Fruit fly (Drosophila melanogaster) whole organism, embryonic: Measurements from ENCODE around the gene Grx5.

ENCODE experiments used
- CG10147 ChIP-seq: fragments of 200-800 bp; sonication (Bioruptor generic); optimal IDR thresholded peaks from 2 replicates; lab custom pipeline; 2019; ENCODE audit warnings: missing biosample characterization, mild to moderate bottlenecking, missing genetic modification characterization, moderate library complexity
- CG10321 ChIP-seq: fragments of 200-800 bp; sonication (Bioruptor generic); IDR thresholded peaks from 2 replicates; pipeline ENCODE4 v1.3.6; 2022; ENCODE audit warnings: missing biosample characterization, missing genetic modification characterization
- CG11247 ChIP-seq: fragments of 200-800 bp; sonication (Bioruptor generic); IDR thresholded peaks from 2 replicates; pipeline ENCODE4 v1.3.6; 2022; ENCODE audit warnings: missing biosample characterization, missing genetic modification characterization
- CG12155 ChIP-seq: fragments of 200-800 bp; sonication (Bioruptor generic); optimal IDR thresholded peaks from 3 replicates; lab custom pipeline; 2016; ENCODE audit warnings: missing biosample characterization, missing genetic modification characterization
- CG12769 ChIP-seq: fragments of 200-800 bp; sonication (Bioruptor generic); optimal IDR thresholded peaks from 2 replicates; lab custom pipeline; 2019; ENCODE audit warnings: missing biosample characterization, mild to moderate bottlenecking, missing genetic modification characterization, moderate library complexity
- CG17385 ChIP-seq: fragments of 200-800 bp; sonication (Bioruptor generic); optimal IDR thresholded peaks from 3 replicates; lab custom pipeline; 2018; ENCODE audit warnings: missing biosample characterization, mild to moderate bottlenecking, missing genetic modification characterization
- CG17802 ChIP-seq: fragments of 200-800 bp; sonication (Bioruptor generic); optimal IDR thresholded peaks from 2 replicates; lab custom pipeline; 2018; ENCODE audit warnings: missing biosample characterization, mild to moderate bottlenecking, missing genetic modification characterization, moderate library complexity
- CG18011 ChIP-seq: fragments of 200-800 bp; sonication (Bioruptor generic); optimal IDR thresholded peaks from 2 replicates; lab custom pipeline; 2017; ENCODE audit warnings: missing biosample characterization, missing genetic modification characterization, mild to moderate bottlenecking, moderate library complexity, missing genotype
- CG33213 ChIP-seq: fragments of 200-800 bp; sonication (Bioruptor generic); optimal IDR thresholded peaks from 3 replicates; lab custom pipeline; 2016; ENCODE audit warnings: missing biosample characterization, missing genetic modification characterization
- CG33557 ChIP-seq: fragments of 200-800 bp; sonication (Bioruptor generic); optimal IDR thresholded peaks from 2 replicates; lab custom pipeline; 2019; ENCODE audit warnings: missing biosample characterization, mild to moderate bottlenecking, missing genetic modification characterization, moderate library complexity
- CG3407 ChIP-seq: fragments of 200-800 bp; sonication (Bioruptor generic); optimal IDR thresholded peaks from 2 replicates; lab custom pipeline; 2018; ENCODE audit warnings: missing biosample characterization, mild to moderate bottlenecking, missing genetic modification characterization
- CG3847 ChIP-seq: fragments of 200-800 bp; sonication (Bioruptor generic); IDR thresholded peaks from 2 replicates; pipeline ENCODE4 v1.3.6; 2022; ENCODE audit warnings: missing biosample characterization, missing genetic modification characterization
- CG6813 ChIP-seq: fragments of 200-800 bp; sonication (Bioruptor generic); optimal IDR thresholded peaks from 2 replicates; lab custom pipeline; 2017; ENCODE audit warnings: missing biosample characterization, missing genetic modification characterization, mild to moderate bottlenecking, moderate library complexity, missing genetic modification reagents
- CG9609 ChIP-seq: fragments of 200-800 bp; sonication (Bioruptor generic); optimal IDR thresholded peaks from 3 replicates; lab custom pipeline; 2016; ENCODE audit warnings: missing biosample characterization, missing genetic modification characterization
- CTCF ChIP-seq: fragments of 200-800 bp; sonication (Bioruptor generic); optimal IDR thresholded peaks from 2 replicates; lab custom pipeline; 2017; ENCODE audit warnings: missing biosample characterization, mild to moderate bottlenecking, missing genetic modification characterization, moderate library complexity
- Dad ChIP-seq: fragments of 200-800 bp; sonication (Bioruptor generic); optimal IDR thresholded peaks from 3 replicates; lab custom pipeline; 2016; ENCODE audit warnings: missing biosample characterization, missing genetic modification characterization
- Dek ChIP-seq: fragments of 200-800 bp; sonication (Bioruptor generic); optimal IDR thresholded peaks from 3 replicates; lab custom pipeline; 2019; ENCODE audit warnings: missing biosample characterization, mild to moderate bottlenecking, missing genetic modification characterization, moderate library complexity
- Doc3 ChIP-seq: fragments of 200-800 bp; sonication (Bioruptor generic); IDR thresholded peaks from 3 replicates; pipeline ENCODE4 v1.3.6; 2022; ENCODE audit warnings: missing biosample characterization, missing genetic modification characterization; ENCODE audit not compliant: partially characterized antibody
- Drgx ChIP-seq: fragments of 200-800 bp; sonication (Bioruptor generic); IDR thresholded peaks from 2 replicates; pipeline ENCODE4 v1.3.6; 2022; ENCODE audit warnings: missing biosample characterization, missing genetic modification characterization
- Ets97D ChIP-seq: fragments of 200-800 bp; sonication (Bioruptor generic); optimal IDR thresholded peaks from 3 replicates; lab custom pipeline; 2016; ENCODE audit warnings: missing biosample characterization, missing genetic modification characterization
- Fer3 ChIP-seq: fragments of 200-800 bp; sonication (Bioruptor generic); optimal IDR thresholded peaks from 2 replicates; lab custom pipeline; 2018; ENCODE audit warnings: missing biosample characterization, mild to moderate bottlenecking, missing genetic modification characterization, moderate library complexity
- Lhr ChIP-seq: fragments of 200-800 bp; sonication (Bioruptor generic); optimal IDR thresholded peaks from 3 replicates; lab custom pipeline; 2017; ENCODE audit warnings: mild to moderate bottlenecking, missing biosample characterization, missing genetic modification reagents, missing genetic modification characterization
- Lim3 ChIP-seq: fragments of 200-800 bp; sonication (Bioruptor generic); IDR thresholded peaks from 2 replicates; pipeline ENCODE4 v1.3.6; 2022; ENCODE audit warnings: missing biosample characterization, missing genetic modification characterization
- Lpt ChIP-seq: fragments of >200 bp; optimal IDR thresholded peaks from 2 replicates; lab custom pipeline; 2018; ENCODE audit warnings: missing biosample characterization, missing genetic modification characterization
- Meics ChIP-seq: fragments of 200-800 bp; sonication (Bioruptor generic); optimal IDR thresholded peaks from 2 replicates; lab custom pipeline; 2017; ENCODE audit warnings: missing biosample characterization, mild to moderate bottlenecking, missing genetic modification characterization
- Nf-YB ChIP-seq: fragments of 200-800 bp; sonication (Bioruptor generic); optimal IDR thresholded peaks from 3 replicates; lab custom pipeline; 2019; ENCODE audit warnings: missing biosample characterization, mild to moderate bottlenecking, missing genetic modification characterization, moderate library complexity
- Vsx1 ChIP-seq: fragments of 200-800 bp; sonication (Bioruptor generic); optimal IDR thresholded peaks from 2 replicates; lab custom pipeline; 2017; ENCODE audit warnings: missing biosample characterization, mild to moderate bottlenecking, missing genetic modification characterization, missing genetic modification reagents
- cg ChIP-seq: fragments of 200-800 bp; sonication (Bioruptor generic); optimal IDR thresholded peaks from 3 replicates; lab custom pipeline; 2019; ENCODE audit warnings: missing biosample characterization, mild to moderate bottlenecking, missing genetic modification characterization, moderate library complexity
- croc ChIP-seq: fragments of 200-800 bp; sonication (Bioruptor generic); conservative IDR thresholded peaks from 3 replicates; pipeline ENCODE4 v1.3.6; 2022; ENCODE audit warnings: missing biosample characterization, missing genetic modification characterization
- dati ChIP-seq: fragments of 200-800 bp; sonication (Bioruptor generic); IDR thresholded peaks from 2 replicates; pipeline ENCODE4 v1.3.6; 2022; ENCODE audit warnings: missing biosample characterization, missing genetic modification characterization
- dysf ChIP-seq: fragments of 200-800 bp; sonication (Bioruptor generic); IDR thresholded peaks from 3 replicates; pipeline ENCODE4 v1.3.6; 2022; ENCODE audit warnings: missing biosample characterization, missing genetic modification characterization
- fd64A ChIP-seq: fragments of 200-800 bp; sonication (Bioruptor generic); optimal IDR thresholded peaks from 3 replicates; lab custom pipeline; 2018; ENCODE audit warnings: missing biosample characterization, mild to moderate bottlenecking, missing genetic modification characterization
- fru ChIP-seq: fragments of >200 bp; optimal IDR thresholded peaks from 2 replicates; lab custom pipeline; 2017
- gce ChIP-seq: fragments of 200-800 bp; sonication (Bioruptor generic); IDR thresholded peaks from 3 replicates; pipeline ENCODE4 v1.3.6; 2022; ENCODE audit warnings: missing biosample characterization, missing genetic modification characterization
- gem ChIP-seq: fragments of 200-800 bp; sonication (Bioruptor generic); optimal IDR thresholded peaks from 2 replicates; lab custom pipeline; 2019; ENCODE audit warnings: missing biosample characterization, mild to moderate bottlenecking, missing genetic modification characterization, moderate library complexity
- gsb-n ChIP-seq: fragments of 200-800 bp; sonication (Bioruptor generic); optimal IDR thresholded peaks from 3 replicates; lab custom pipeline; 2018; ENCODE audit warnings: missing biosample characterization, mild to moderate bottlenecking, missing genetic modification characterization
- insv ChIP-seq, 2 experiments: fragments of 200-800 bp; sonication (Bioruptor generic); optimal IDR thresholded peaks; 3 replicates each; lab custom pipeline; 2016 to 2018; ENCODE audit warnings: missing biosample characterization in 2 of 2, missing genetic modification characterization in 2 of 2
- kah ChIP-seq: fragments of 200-800 bp; sonication (Bioruptor generic); optimal IDR thresholded peaks from 2 replicates; lab custom pipeline; 2018; ENCODE audit warnings: missing biosample characterization, mild to moderate bottlenecking, missing genetic modification characterization
- psq ChIP-seq: fragments of 200-800 bp; sonication (Bioruptor generic); optimal IDR thresholded peaks from 2 replicates; lab custom pipeline; 2017; ENCODE audit warnings: missing biosample characterization, missing genetic modification characterization
- rib ChIP-seq: fragments of 200-800 bp; sonication (Bioruptor generic); IDR thresholded peaks from 2 replicates; pipeline ENCODE4 v1.3.6; 2022; ENCODE audit warnings: missing biosample characterization, missing genetic modification characterization
- sc ChIP-seq, 3 experiments: fragments of >200 bp in 2 of 3; fragments of 200-800 bp in 1 of 3; sonication (Bioruptor generic) in 1 of 3; optimal IDR thresholded peaks; 2 replicates in 2 of 3; 3 replicates in 1 of 3; lab custom pipeline; 2017; ENCODE audit warnings: mild to moderate bottlenecking in 1 of 3, missing biosample characterization in 1 of 3, missing genetic modification characterization in 1 of 3, missing genetic modification reagents in 1 of 3
- sens ChIP-seq: fragments of 200-800 bp; sonication (Bioruptor generic); peaks from one replicate; lab custom pipeline; 2016; ENCODE audit warnings: missing biosample characterization, missing genetic modification characterization
- sens-2 ChIP-seq: fragments of 200-800 bp; sonication (Bioruptor generic); IDR thresholded peaks from 2 replicates; pipeline ENCODE4 v1.3.6; 2022; ENCODE audit warnings: missing biosample characterization, missing genetic modification characterization
- sim ChIP-seq: fragments of 200-800 bp; sonication (Bioruptor generic); IDR thresholded peaks from 2 replicates; pipeline ENCODE4 v1.3.6; 2022; ENCODE audit warnings: missing biosample characterization, missing genetic modification characterization
- sisA ChIP-seq: fragments of 200-800 bp; sonication (Bioruptor generic); IDR thresholded peaks from 2 replicates; pipeline ENCODE4 v1.3.6; 2022; ENCODE audit warnings: missing biosample characterization, missing genetic modification characterization
- trem ChIP-seq: fragments of 200-800 bp; optimal IDR thresholded peaks from 3 replicates; lab custom pipeline; 2019; ENCODE audit warnings: missing biosample characterization, mild to moderate bottlenecking, missing genetic modification characterization, moderate library complexity
- tx ChIP-seq: fragments of 200-800 bp; sonication (Bioruptor generic); optimal IDR thresholded peaks from 2 replicates; lab custom pipeline; 2016; ENCODE audit warnings: missing biosample characterization, missing genetic modification characterization
- vfl ChIP-seq: fragments of 200-800 bp; sonication (Bioruptor generic); optimal IDR thresholded peaks from 2 replicates; lab custom pipeline; 2016; ENCODE audit warnings: missing biosample characterization, missing genetic modification characterization
- vnd ChIP-seq: fragments of 200-800 bp; sonication (Bioruptor generic); IDR thresholded peaks from 3 replicates; pipeline ENCODE4 v1.3.6; 2022; ENCODE audit warnings: missing biosample characterization, missing genetic modification characterization; ENCODE audit not compliant: partially characterized antibody
- z ChIP-seq: fragments of 200-800 bp; sonication (Bioruptor generic); IDR thresholded peaks from 3 replicates; pipeline ENCODE4 v1.3.6; 2022; ENCODE audit warnings: missing biosample characterization, missing genetic modification characterization

Gene Grx5

DNA sequence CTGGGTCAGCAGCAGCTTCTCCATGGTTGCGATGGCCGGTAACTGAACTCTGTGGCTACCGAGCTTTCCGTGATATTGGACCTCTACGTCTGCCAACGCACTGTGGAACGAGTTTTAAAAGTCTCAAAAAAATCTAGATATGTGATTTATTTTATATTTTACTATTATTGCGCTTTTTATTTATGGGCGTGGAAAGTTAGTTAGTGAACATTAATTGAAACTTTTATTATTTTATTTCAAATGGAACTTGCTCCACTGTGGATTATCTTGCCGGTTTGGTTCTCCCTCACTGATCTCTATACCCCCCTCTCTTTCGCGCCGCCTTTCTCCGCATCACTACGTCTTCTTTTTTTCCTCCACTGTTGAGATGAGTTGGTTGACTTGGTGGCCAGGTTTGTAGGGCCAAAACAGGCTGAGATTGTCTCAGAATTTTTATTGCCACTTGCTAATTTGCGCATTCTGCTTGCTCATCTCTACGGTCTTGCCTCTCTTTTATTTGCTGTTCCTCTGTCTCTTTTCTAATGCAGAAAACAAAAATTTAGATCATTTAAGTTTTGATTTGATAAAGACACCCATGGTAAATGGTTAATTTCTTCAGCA, 10.9 kb upstream of the Grx5 start, which contains the start of gene CG9522 (continued):
- TF ChIP-seq CG10147 (GFP tag; lab: Kevin White, UChicago) (peak; percentile 61), CTCF (peak; percentile 20), CG12155 (GFP tag; lab: Kevin White, UChicago) (peak; percentile 59), Fer3 (tag; lab: Kevin White, UChicago) (peak; percentile 68), Drgx (peak; percentile 82), gce (peak; percentile 67; the same call in 2 of the 3 replicates), Lim3 (0 out of 2 replicates have a peak, but pooled peaks have one; percentile 39), psq (no peak), croc (peak; percentile 64), Lpt (no peak), CG33213 (peak; percentile 30), z (no peak), Vsx1 (peak; percentile 60), sc (optimal IDR thresholded peaks at IDR 0.05; lab: Kevin White, UChicago) (no peak), sc (GFP tag; optimal IDR thresholded peaks at IDR 0.05; lab: Kevin White, UChicago) (peak; percentile 51), CG3407 (GFP tag; lab: Kevin White, UChicago) (peak; percentile 68), kah (GFP tag; lab: Kevin White, UChicago) (peak; percentile 10), CG11247 (peak; percentile 47; the same call in 1 of the 2 replicates), sens (GFP tag; lab: Kevin White, UChicago) (peak; percentile 92), trem (tag; lab: Kevin White, UChicago) (peak; percentile 68), cg (GFP tag; lab: Kevin White, UChicago) (no peak), CG17385 (GFP tag; lab: Kevin White, UChicago) (peak; percentile 75), vnd (no peak), CG6813 (peak; percentile 67), dati (GFP tag; lab: Robert Waterston, UW) (peak; percentile 55; the same call in 1 of the 2 replicates), tx (GFP tag; lab: Kevin White, UChicago) (peak; percentile 4), Doc3 (GFP tag; lab: Robert Waterston, UW) (no peak), CG33557 (GFP tag; lab: Kevin White, UChicago) (peak; percentile 56), CG18011 (GFP tag; lab: Kevin White, UChicago) (peak; percentile 8), fd64A (peak; percentile 43), gem (tag; lab: Kevin White, UChicago) (peak; percentile 84), CG3847 (GFP tag; lab: Robert Waterston, UW) (peak; percentile 59), fru (lab: Kevin White, UChicago) (no peak), Lhr (GFP tag; lab: Kevin White, UChicago) (peak; percentile 28), sisA (GFP tag; lab: Robert Waterston, UW) (peak; percentile 70), CG17802 (tag; lab: Kevin White, UChicago) (peak; percentile 49), Dek (tag; lab: Kevin White, UChicago) (peak; percentile 34), CG12769 (peak; percentile 25), vfl (GFP tag; lab: Kevin White, UChicago) (no peak), insv (GFP tag; optimal IDR thresholded peaks at IDR 0.05; lab: Kevin White, UChicago) (no peak), Nf-YB (GFP tag; lab: Kevin White, UChicago) (peak; percentile 51), Ets97D (peak; percentile 6), sim (peak; percentile 82), rib (GFP tag; lab: Robert Waterston, UW) (0 out of 2 replicates have a peak, but pooled peaks have one; percentile 17), Meics (GFP tag; lab: Kevin White, UChicago) (peak; percentile 55), Dad (GFP tag; lab: Kevin White, UChicago) (peak; percentile 37), CG9609 (GFP tag; lab: Kevin White, UChicago) (no peak), sens-2 (peak; percentile 78), gsb-n (tag; lab: Kevin White, UChicago) (peak; percentile 83), dysf (GFP tag; lab: Robert Waterston, UW) (peak; percentile 81), CG10321 (GFP tag; lab: Robert Waterston, UW) (no peak)
